Worm (Caenorhabditis elegans) whole organism, L2 larva: ENCODE data around the gene trpp-1.

Experiments used
- aly-2 ChIP-seq: fragments of 150-350 bp; optimal IDR thresholded peaks from 2 replicates; lab custom pipeline; 2014; ENCODE audit warnings: missing biosample characterization, missing genetic modification characterization
- ama-1 ChIP-seq: fragments of 150-350 bp; optimal IDR thresholded peaks from 2 replicates; lab custom pipeline; 2018; ENCODE audit warnings: inconsistent platforms
- blmp-1 ChIP-seq: sonication (generic microtip); optimal IDR thresholded peaks from 2 replicates; lab custom pipeline; 2017; ENCODE audit warnings: missing genetic modification characterization, mild to moderate bottlenecking, missing compliant biosample characterization, antibody characterized with exemption, moderate library complexity; ENCODE audit not compliant: insufficient read depth
- ceh-82 ChIP-seq: fragments of 150-350 bp; optimal IDR thresholded peaks from 2 replicates; lab custom pipeline; 2014; ENCODE audit warnings: missing biosample characterization, missing genetic modification characterization
- lin-11 ChIP-seq: fragments of 150-350 bp; sonication (generic microtip); optimal IDR thresholded peaks from 2 replicates; lab custom pipeline; 2014; ENCODE audit warnings: missing biosample characterization, missing genetic modification characterization, inconsistent platforms, mixed read lengths
- mdl-1 ChIP-seq, 2 experiments: fragments of 150-350 bp in 1 of 2; sonication (generic microtip) in 1 of 2; optimal IDR thresholded peaks; 2 replicates each; lab custom pipeline; 2017; ENCODE audit warnings: missing biosample characterization in 2 of 2, missing genetic modification characterization in 2 of 2
- nhr-11 ChIP-seq: fragments of 150-350 bp; optimal IDR thresholded peaks from 2 replicates; lab custom pipeline; 2014; ENCODE audit warnings: missing biosample characterization, missing genetic modification characterization
- nhr-12 ChIP-seq: fragments of 150-350 bp; optimal IDR thresholded peaks from 2 replicates; lab custom pipeline; 2014; ENCODE audit warnings: missing biosample characterization, missing genetic modification characterization
- nhr-129 ChIP-seq: fragments of 150-350 bp; optimal IDR thresholded peaks from 2 replicates; lab custom pipeline; 2014; ENCODE audit warnings: missing biosample characterization, missing genetic modification characterization
- nhr-23 ChIP-seq: fragments of 150-350 bp; optimal IDR thresholded peaks from 2 replicates; lab custom pipeline; 2014; ENCODE audit warnings: missing biosample characterization, missing genetic modification reagents, missing genetic modification characterization
- nhr-25 ChIP-seq: fragments of 150-350 bp; sonication (generic microtip); optimal IDR thresholded peaks from 3 replicates; lab custom pipeline; 2014; ENCODE audit warnings: missing biosample characterization, missing genetic modification characterization
- nhr-77 ChIP-seq: fragments of 150-350 bp; optimal IDR thresholded peaks from 2 replicates; lab custom pipeline; 2014; ENCODE audit warnings: missing biosample characterization, missing genetic modification characterization
- unc-62 ChIP-seq: fragments of 150-350 bp; optimal IDR thresholded peaks from 2 replicates; lab custom pipeline; 2014; ENCODE audit warnings: missing biosample characterization, missing genetic modification reagents, missing genetic modification characterization

DNA sequence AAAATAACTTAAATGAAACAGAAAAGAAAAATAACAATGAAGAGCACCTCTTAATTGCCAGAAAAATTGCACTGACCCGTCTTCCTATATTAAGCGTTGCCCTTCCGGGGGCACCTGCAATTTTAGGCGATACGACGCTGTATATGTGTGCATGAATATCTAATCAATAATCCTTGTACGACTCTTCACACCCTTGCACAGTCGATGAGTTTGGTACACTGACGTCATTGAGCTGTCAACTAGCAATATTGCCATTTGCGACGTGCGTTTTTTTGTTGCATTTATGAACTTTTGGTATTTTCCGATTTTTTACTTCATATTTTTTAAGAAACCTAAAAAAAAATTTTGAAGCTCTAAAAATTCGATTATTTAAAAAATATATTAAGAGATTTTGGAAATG is 44.7 kb downstream of the trpp-1 start, which contains the start of gene kin-34:
- TF ChIP-seq nhr-11 (tag; lab: Kevin White, UChicago), result no peak
- TF ChIP-seq ama-1, result no peak
- no peak for TF ChIP-seq lin-11 (tag; lab: Kevin White, UChicago)
- TF ChIP-seq unc-62 (GFP tag; lab: Kevin White, UChicago), result no peak
- no peak for TF ChIP-seq mdl-1 (tag; optimal IDR thresholded peaks at IDR 0.05; lab: Kevin White, UChicago)
- TF ChIP-seq nhr-12 (tag; lab: Kevin White, UChicago), result no peak
- TF ChIP-seq blmp-1 (tag; lab: Kevin White, UChicago), result no peak
- TF ChIP-seq aly-2 (tag; lab: Kevin White, UChicago), result no peak
- TF ChIP-seq nhr-23 (tag; lab: Kevin White, UChicago), result no peak
- no peak for TF ChIP-seq nhr-25
- TF ChIP-seq ceh-82, result no peak
- TF ChIP-seq nhr-77 (tag; lab: Kevin White, UChicago), result no peak
- no peak for TF ChIP-seq nhr-129 (tag; lab: Kevin White, UChicago)
